Fruit fly (Drosophila melanogaster) whole organism, adult: ENCODE results near the gene Hsc70-3.
A peak's percentile ranks its signal among the peaks of the same experiment; 100 is the strongest.

Experiments used
- CG7045 ChIP-seq: fragments of 200-800 bp; sonication (Bioruptor generic); optimal IDR thresholded peaks from 2 replicates; lab custom pipeline; 2017; ENCODE audit warnings: missing biosample characterization, mild to moderate bottlenecking, missing genetic modification characterization
- cic ChIP-seq: fragments of 200-800 bp; sonication (Bioruptor generic); optimal IDR thresholded peaks from 2 replicates; lab custom pipeline; 2017; ENCODE audit warnings: missing biosample characterization, mild to moderate bottlenecking, missing genetic modification characterization, moderate library complexity

dm6 chrX:11819241-11819862 is 12.4 kb upstream of the Hsc70-3 start:
- peak; percentile 47 for TF ChIP-seq cic
- peak; percentile 6 for TF ChIP-seq CG7045 (GFP tag; lab: Kevin White, UChicago)
